Fruit fly (Drosophila melanogaster) whole organism, wandering third instar larva: ENCODE measurements around the gene CG14568.

Source experiments
- Abd-B ChIP-seq: fragments of >200 bp; optimal IDR thresholded peaks from 2 replicates; lab custom pipeline; 2017; ENCODE audit warnings: missing biosample characterization, missing genetic modification characterization
- CG32264 ChIP-seq: fragments of 200-800 bp; sonication (Bioruptor generic); optimal IDR thresholded peaks from 2 replicates; lab custom pipeline; 2016; ENCODE audit warnings: missing biosample characterization, missing genetic modification characterization
- HLH106 ChIP-seq: fragments of 200-800 bp; optimal IDR thresholded peaks from 3 replicates; lab custom pipeline; 2019; ENCODE audit warnings: missing biosample characterization, mild to moderate bottlenecking, missing genetic modification characterization, moderate library complexity
- Hr83 ChIP-seq: fragments of 200-300 bp; sonication (Bioruptor generic); optimal IDR thresholded peaks from 2 replicates; lab custom pipeline; 2016; ENCODE audit warnings: missing biosample characterization, mild to moderate bottlenecking, missing genetic modification characterization, moderate library complexity; ENCODE audit not compliant: poor library complexity, severe bottlenecking
- Jra ChIP-seq: sonication (Bioruptor generic); optimal IDR thresholded peaks from 2 replicates; lab custom pipeline; 2016; ENCODE audit warnings: missing biosample characterization, missing genetic modification characterization
- Myc ChIP-seq: fragments of >200 bp; optimal IDR thresholded peaks from 2 replicates; lab custom pipeline; 2017
- N ChIP-seq: fragments of >200 bp; optimal IDR thresholded peaks from 2 replicates; lab custom pipeline; 2018; ENCODE audit warnings: missing biosample characterization, missing external identifiers, missing genetic modification characterization
- OdsH ChIP-seq: fragments of 200-800 bp; sonication (Bioruptor generic); optimal IDR thresholded peaks from 2 replicates; lab custom pipeline; 2016; ENCODE audit warnings: missing biosample characterization, mild to moderate bottlenecking, missing genetic modification characterization
- Rel ChIP-seq, 2 experiments: fragments of 200-800 bp; sonication (Bioruptor generic) in 1 of 2; optimal IDR thresholded peaks; 2 replicates in 1 of 2; 3 replicates in 1 of 2; lab custom pipeline; 2016 to 2019; ENCODE audit warnings: mild to moderate bottlenecking in 2 of 2, missing biosample characterization in 2 of 2, missing genetic modification characterization in 2 of 2, moderate library complexity in 1 of 2
- Sp1 ChIP-seq: fragments of 200-800 bp; sonication (Bioruptor generic); optimal IDR thresholded peaks from 3 replicates; lab custom pipeline; 2019; ENCODE audit warnings: missing biosample characterization, mild to moderate bottlenecking, missing genetic modification characterization, moderate library complexity
- Vsx2 ChIP-seq: fragments of 200-300, 225-300 bp; sonication (Bioruptor generic); optimal IDR thresholded peaks from 2 replicates; lab custom pipeline; 2018; ENCODE audit warnings: missing biosample characterization, missing genetic modification characterization; ENCODE audit not compliant: partially characterized antibody
- br ChIP-seq: fragments of 200-800 bp; sonication (Bioruptor generic); optimal IDR thresholded peaks from 2 replicates; lab custom pipeline; 2016; ENCODE audit warnings: missing biosample characterization, missing genetic modification characterization
- dl ChIP-seq, 2 experiments: fragments of 175-275, 200-275 bp in 1 of 2; fragments of 200-275 bp in 1 of 2; sonication (Bioruptor generic); optimal IDR thresholded peaks; lab custom pipeline; 2018; ENCODE audit warnings: mild to moderate bottlenecking in 2 of 2, missing biosample characterization in 2 of 2, missing genetic modification characterization in 2 of 2, moderate library complexity in 2 of 2; ENCODE audit not compliant: partially characterized antibody in 2 of 2, insufficient read depth in 1 of 2
- dmrt93B ChIP-seq: fragments of 200-800 bp; sonication (Bioruptor generic); optimal IDR thresholded peaks from 2 replicates; lab custom pipeline; 2018; ENCODE audit warnings: missing biosample characterization, mild to moderate bottlenecking, missing genetic modification characterization
- foxo ChIP-seq, 2 experiments: fragments of 200-800 bp; sonication (Bioruptor generic); optimal IDR thresholded peaks; 2 replicates in 1 of 2; 3 replicates in 1 of 2; lab custom pipeline; 2016 to 2017; ENCODE audit warnings: missing biosample characterization in 2 of 2, missing genetic modification characterization in 2 of 2
- fru ChIP-seq: fragments of 200-800 bp; sonication (Bioruptor generic); optimal IDR thresholded peaks from 3 replicates; lab custom pipeline; 2016; ENCODE audit warnings: missing biosample characterization, mild to moderate bottlenecking, missing genetic modification characterization
- h ChIP-seq: fragments of 200-800 bp; sonication (Bioruptor generic); optimal IDR thresholded peaks from 3 replicates; lab custom pipeline; 2016; ENCODE audit warnings: missing biosample characterization, mild to moderate bottlenecking, missing genetic modification characterization
- pan ChIP-seq: fragments of >200 bp; optimal IDR thresholded peaks from 2 replicates; lab custom pipeline; 2017
- psq ChIP-seq: fragments of 200-800 bp; sonication (Bioruptor generic); optimal IDR thresholded peaks from 3 replicates; lab custom pipeline; 2017; ENCODE audit warnings: missing biosample characterization, mild to moderate bottlenecking, missing genetic modification characterization, moderate library complexity
- rgr ChIP-seq: fragments of 200-800 bp; sonication (Bioruptor generic); optimal IDR thresholded peaks from 3 replicates; lab custom pipeline; 2016; ENCODE audit warnings: missing biosample characterization, mild to moderate bottlenecking, missing genetic modification characterization
- usp ChIP-seq: fragments of >200 bp; optimal IDR thresholded peaks from 2 replicates; lab custom pipeline; 2017; ENCODE audit warnings: missing biosample characterization, missing genetic modification characterization
- woc ChIP-seq: sonication (Bioruptor generic); optimal IDR thresholded peaks from 2 replicates; lab custom pipeline; 2016; ENCODE audit warnings: missing biosample characterization, mild to moderate bottlenecking, missing genetic modification characterization

The CG14568 gene

DNA sequence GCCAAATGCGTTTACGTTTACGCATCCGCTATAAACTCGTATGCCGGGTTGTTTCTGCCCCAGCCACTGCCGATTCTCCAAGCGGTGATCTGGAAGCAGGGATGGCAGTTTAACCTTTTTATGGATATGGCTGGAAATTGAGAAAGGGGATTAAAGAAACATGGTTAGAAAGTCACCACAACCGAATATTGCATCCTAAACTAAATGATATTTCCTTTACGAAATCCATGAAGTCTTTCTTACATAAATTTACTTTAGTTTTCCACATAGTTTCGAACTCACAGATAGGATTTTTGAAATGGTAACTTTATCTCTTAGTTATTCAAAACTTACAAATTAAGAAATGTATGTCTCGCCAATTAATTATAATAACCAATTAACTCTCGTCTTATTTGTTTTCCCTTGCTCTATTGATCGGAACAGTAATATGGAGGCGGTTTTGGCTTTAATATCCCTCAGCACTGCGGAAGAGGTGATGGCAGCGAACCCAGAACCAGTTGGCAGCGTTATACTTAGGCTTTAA is 44.6 kb downstream of the CG14568 start:
- TF ChIP-seq Sp1 (GFP tag; lab: Kevin White, UChicago): no peak
- no peak for TF ChIP-seq Jra (GFP tag; lab: Kevin White, UChicago)
- no peak for TF ChIP-seq pan (lab: Kevin White, UChicago)
- peak; percentile 58 for TF ChIP-seq Myc
- TF ChIP-seq Hr83 (GFP tag; lab: Kevin White, UChicago): no peak
- no peak for TF ChIP-seq dmrt93B (GFP tag; lab: Kevin White, UChicago)
- no peak for TF ChIP-seq br (GFP tag; lab: Kevin White, UChicago)
- TF ChIP-seq woc: peak; percentile 62
- no peak for TF ChIP-seq Vsx2

DNA sequence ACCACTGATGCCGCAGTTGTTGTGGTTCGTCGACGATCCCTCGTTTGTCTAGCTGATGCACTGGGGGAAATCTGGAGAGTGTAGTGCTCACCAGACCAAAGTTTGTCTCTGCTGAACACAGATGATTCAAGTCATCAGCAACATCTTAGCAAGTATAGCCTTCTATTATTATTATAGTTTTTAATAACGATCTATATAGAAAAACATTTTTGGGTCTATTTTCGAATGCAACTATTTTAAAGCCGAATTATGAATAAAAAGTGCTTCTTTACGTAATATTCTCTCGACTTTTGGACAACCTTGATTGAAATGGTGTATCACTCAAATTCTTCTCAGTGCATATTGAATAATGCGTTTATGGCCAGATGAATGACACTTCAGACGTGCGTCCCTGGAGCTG is 47.5 kb downstream of the CG14568 start:
- TF ChIP-seq CG32264 (GFP tag; lab: Kevin White, UChicago) (no peak), foxo (GFP tag; optimal IDR thresholded peaks at IDR 0.05; lab: Kevin White, UChicago) (peak in 1 of 2 experiments; percentile 1)

DNA sequence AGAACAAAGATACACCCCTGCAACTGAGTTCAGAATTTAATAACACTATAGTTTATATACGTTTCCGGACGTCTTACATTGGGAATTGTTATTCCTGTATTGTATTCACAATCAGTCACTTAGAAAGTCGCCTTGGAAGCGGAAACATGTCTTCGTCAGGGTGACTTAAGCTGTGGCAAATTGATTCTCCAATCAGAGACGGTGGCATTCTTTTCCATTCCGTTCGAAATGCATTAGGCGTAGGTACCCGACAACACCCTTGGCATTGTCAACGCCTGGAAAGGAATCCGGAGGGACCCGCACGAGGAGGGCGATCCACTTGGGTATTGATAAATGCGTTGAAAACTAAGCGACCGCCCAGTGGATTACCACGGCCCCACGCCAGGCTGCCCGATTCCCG is 49.3 kb downstream of the CG14568 start, which contains the start of gene Sfp78E:
Gene Sfp78E (minus strand): TSS at position 101 of the 400 bp plus-strand sequence.
- TF ChIP-seq Jra (GFP tag; lab: Kevin White, UChicago): no peak
- no peak for TF ChIP-seq fru
- TF ChIP-seq h (GFP tag; lab: Kevin White, UChicago): no peak
- no peak for TF ChIP-seq dl (GFP tag; optimal IDR thresholded peaks at IDR 0.05; lab: Kevin White, UChicago; ENCODE audit: insufficient read depth in 1 of 2, partially characterized antibody in 2 of 2)
- TF ChIP-seq dmrt93B (GFP tag; lab: Kevin White, UChicago): no peak
- no peak for TF ChIP-seq N (GFP tag; lab: Kevin White, UChicago)
- no peak for TF ChIP-seq pan (lab: Kevin White, UChicago)
- TF ChIP-seq Rel (GFP tag; optimal IDR thresholded peaks at IDR 0.05; lab: Kevin White, UChicago): no peak
- no peak for TF ChIP-seq Rel (tag; optimal IDR thresholded peaks at IDR 0.05; lab: Kevin White, UChicago)
- TF ChIP-seq OdsH: no peak
- TF ChIP-seq CG32264 (GFP tag; lab: Kevin White, UChicago): no peak
- no peak for TF ChIP-seq Abd-B (GFP tag; lab: Kevin White, UChicago)
- no peak for TF ChIP-seq HLH106 (tag; lab: Kevin White, UChicago)
- no peak for TF ChIP-seq rgr
- no peak for TF ChIP-seq psq (GFP tag; lab: Kevin White, UChicago)
- no peak for TF ChIP-seq usp
